Worm (Caenorhabditis elegans) whole organism, young adult: ENCODE data around the gene lonp-2.

ENCODE experiments used
- B0336.3 ChIP-seq: fragments of 200-800 bp; sonication (Bioruptor generic); IDR thresholded peaks from 2 replicates; pipeline ENCODE4 v1.3.6; 2022; ENCODE audit warnings: missing genetic modification characterization, missing compliant biosample characterization
- F10E7.11 ChIP-seq: sonication (generic microtip); optimal IDR thresholded peaks from 2 replicates; lab custom pipeline; 2017; ENCODE audit warnings: mild to moderate bottlenecking, missing genetic modification characterization, moderate library complexity, missing compliant biosample characterization
- F39B2.1 ChIP-seq: fragments of 200-800 bp; sonication (Bioruptor generic); IDR thresholded peaks from 2 replicates; pipeline ENCODE4 v1.3.6; 2022; ENCODE audit warnings: missing genetic modification reagents, missing genetic modification characterization, missing compliant biosample characterization
- T07F8.4 ChIP-seq: sonication (generic microtip); optimal IDR thresholded peaks from 2 replicates; lab custom pipeline; 2016; ENCODE audit warnings: mild to moderate bottlenecking, missing genetic modification characterization, moderate library complexity, missing compliant biosample characterization
- aptf-3 ChIP-seq: fragments of 200-800 bp; sonication (Bioruptor generic); IDR thresholded peaks from 2 replicates; pipeline ENCODE4 v1.3.6; 2022; ENCODE audit warnings: missing genetic modification characterization, missing compliant biosample characterization
- attf-3 ChIP-seq: fragments of 200-800 bp; sonication (Bioruptor generic); conservative IDR thresholded peaks from 2 replicates; pipeline ENCODE4 v1.3.6; 2022; ENCODE audit warnings: missing genetic modification reagents, missing genetic modification characterization, missing compliant biosample characterization
- attf-5 ChIP-seq: fragments of 200-800 bp; sonication (Bioruptor generic); optimal IDR thresholded peaks from 2 replicates; lab custom pipeline; 2018; ENCODE audit warnings: mild to moderate bottlenecking, missing genetic modification characterization, missing compliant biosample characterization
- ceh-100 ChIP-seq: fragments of 200-800 bp; sonication (Bioruptor generic); IDR thresholded peaks from 2 replicates; pipeline ENCODE4 v1.3.6; 2022; ENCODE audit warnings: missing genetic modification reagents, missing genetic modification characterization, missing compliant biosample characterization
- chd-7 ChIP-seq: sonication (generic microtip); optimal IDR thresholded peaks from 2 replicates; lab custom pipeline; 2016; ENCODE audit warnings: mild to moderate bottlenecking, missing genetic modification characterization, moderate library complexity, missing compliant biosample characterization
- die-1 ChIP-seq: sonication (generic microtip); optimal IDR thresholded peaks from 2 replicates; lab custom pipeline; 2016; ENCODE audit warnings: missing genotype, mild to moderate bottlenecking, missing genetic modification characterization, missing compliant biosample characterization
- dpl-1 ChIP-seq: fragments of 150-350 bp; optimal IDR thresholded peaks from 2 replicates; lab custom pipeline; 2014; ENCODE audit warnings: missing biosample characterization, missing genetic modification reagents, missing genetic modification characterization
- efl-1 ChIP-seq: fragments of 150-350 bp; optimal IDR thresholded peaks from 2 replicates; lab custom pipeline; 2014; ENCODE audit warnings: missing biosample characterization, missing genetic modification reagents, missing genetic modification characterization
- ets-4 ChIP-seq: fragments of 200-800 bp; sonication (Bioruptor generic); optimal IDR thresholded peaks from 2 replicates; lab custom pipeline; 2018; ENCODE audit warnings: mild to moderate bottlenecking, missing genetic modification characterization, missing compliant biosample characterization
- gei-17 ChIP-seq: fragments of 200-800 bp; sonication (Bioruptor generic); optimal IDR thresholded peaks from 2 replicates; lab custom pipeline; 2018; ENCODE audit warnings: mild to moderate bottlenecking, missing genetic modification characterization, missing compliant biosample characterization
- hlh-12 ChIP-seq: sonication (generic microtip); optimal IDR thresholded peaks from 2 replicates; lab custom pipeline; 2016; ENCODE audit warnings: missing genetic modification characterization, missing compliant biosample characterization
- hmg-1.2 ChIP-seq: fragments of 200-800 bp; sonication (Bioruptor generic); IDR thresholded peaks from 2 replicates; pipeline ENCODE4 v1.3.6; 2022; ENCODE audit warnings: missing genetic modification reagents, missing genetic modification characterization, missing compliant biosample characterization
- hmg-20 ChIP-seq: fragments of 200-800 bp; sonication (Bioruptor generic); IDR thresholded peaks from 2 replicates; pipeline ENCODE4 v1.3.6; 2022; ENCODE audit warnings: missing genetic modification reagents, missing genetic modification characterization, missing compliant biosample characterization
- let-607 ChIP-seq, 2 experiments: fragments of 200-800 bp in 1 of 2; sonication (Bioruptor generic) in 1 of 2; sonication (generic microtip) in 1 of 2; optimal IDR thresholded peaks; 2 replicates each; lab custom pipeline; 2016 to 2018; ENCODE audit warnings: mild to moderate bottlenecking in 2 of 2, missing compliant biosample characterization in 2 of 2, missing genetic modification characterization in 2 of 2, moderate library complexity in 2 of 2, missing genotype in 1 of 2
- lin-35 ChIP-seq, 3 experiments: fragments of 150-350 bp in 2 of 3; sonication (generic microtip) in 1 of 3; optimal IDR thresholded peaks; 2 replicates each; lab custom pipeline; 2014 to 2018; ENCODE audit warnings: missing biosample characterization in 3 of 3, missing genetic modification characterization in 3 of 3, missing genetic modification reagents in 3 of 3
- lin-54 ChIP-seq: fragments of 200-800 bp; sonication (Bioruptor generic); optimal IDR thresholded peaks from 2 replicates; lab custom pipeline; 2018; ENCODE audit warnings: mild to moderate bottlenecking, missing genetic modification characterization, missing compliant biosample characterization
- lir-1 ChIP-seq: fragments of 200-800 bp; sonication (Bioruptor generic); conservative IDR thresholded peaks from 2 replicates; pipeline ENCODE4 v1.3.6; 2022; ENCODE audit warnings: missing genetic modification reagents, missing genetic modification characterization, missing compliant biosample characterization
- lsl-1 ChIP-seq: fragments of 200-800 bp; sonication (Bioruptor generic); optimal IDR thresholded peaks from 2 replicates; lab custom pipeline; 2018; ENCODE audit warnings: mild to moderate bottlenecking, missing genetic modification characterization, moderate library complexity, missing compliant biosample characterization
- mcd-1 ChIP-seq: fragments of 200-800 bp; sonication (Bioruptor generic); IDR thresholded peaks from 2 replicates; pipeline ENCODE4 v1.3.6; 2022; ENCODE audit warnings: missing genetic modification reagents, missing genetic modification characterization, missing compliant biosample characterization
- nfyb-1 ChIP-seq: fragments of 200-800 bp; sonication (Bioruptor generic); IDR thresholded peaks from 2 replicates; pipeline ENCODE4 v1.3.6; 2022; ENCODE audit warnings: missing genetic modification reagents, missing genetic modification characterization, missing compliant biosample characterization
- nhr-90 ChIP-seq: sonication (generic microtip); optimal IDR thresholded peaks from 2 replicates; lab custom pipeline; 2016; ENCODE audit warnings: missing genotype, mild to moderate bottlenecking, missing genetic modification characterization, missing compliant biosample characterization
- snpc-1.3 ChIP-seq: sonication (generic microtip); optimal IDR thresholded peaks from 2 replicates; lab custom pipeline; 2017; ENCODE audit warnings: missing genetic modification characterization, mild to moderate bottlenecking, missing compliant biosample characterization, antibody characterized with exemption, moderate library complexity, missing genotype, missing genetic modification reagents; ENCODE audit not compliant: insufficient read depth
- sptf-2 ChIP-seq: fragments of 200-800 bp; sonication (Bioruptor generic); optimal IDR thresholded peaks from 2 replicates; lab custom pipeline; 2018; ENCODE audit warnings: mild to moderate bottlenecking, missing genetic modification characterization, missing compliant biosample characterization
- unc-130 ChIP-seq: sonication (generic microtip); optimal IDR thresholded peaks from 2 replicates; lab custom pipeline; 2016; ENCODE audit warnings: missing genetic modification reagents, missing genetic modification characterization, missing compliant biosample characterization
- zfh-2 ChIP-seq: fragments of 200-800 bp; sonication (Bioruptor generic); conservative IDR thresholded peaks from 2 replicates; pipeline ENCODE4 v1.3.6; 2022; ENCODE audit warnings: missing genetic modification reagents, missing genetic modification characterization, missing compliant biosample characterization
- ztf-22 ChIP-seq: fragments of 200-800 bp; sonication (Bioruptor generic); optimal IDR thresholded peaks from 2 replicates; lab custom pipeline; 2018; ENCODE audit warnings: mild to moderate bottlenecking, missing genetic modification characterization, moderate library complexity, missing compliant biosample characterization
- ztf-28 ChIP-seq: fragments of 200-800 bp; sonication (Bioruptor generic); IDR thresholded peaks from 2 replicates; pipeline ENCODE4 v1.3.6; 2022; ENCODE audit warnings: missing genetic modification reagents, missing genetic modification characterization, missing compliant biosample characterization

lonp-2 gene

DNA sequence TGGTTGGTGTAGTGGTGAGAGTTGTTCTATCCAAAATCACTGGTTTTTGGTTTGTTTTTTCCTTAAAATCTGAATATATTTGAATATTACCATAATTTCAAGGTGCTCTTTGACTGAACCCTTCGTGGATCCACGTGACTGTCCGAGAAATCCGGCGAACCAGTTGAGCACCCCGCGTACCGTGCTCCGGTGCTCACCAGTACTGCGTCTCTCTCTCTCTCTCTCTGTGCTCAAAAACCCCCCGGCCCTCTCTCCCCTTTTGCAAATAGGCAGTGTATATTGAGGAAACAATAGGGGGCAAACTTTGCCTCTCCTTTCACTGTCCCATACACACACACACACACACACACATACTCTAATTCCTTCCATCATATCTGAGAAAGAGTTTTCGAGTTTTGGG, 42.4 kb downstream of the lonp-2 start:
- TF ChIP-seq snpc-1.3 (tag; lab: Kevin White, UChicago) (no peak), zfh-2 (GFP tag; lab: Robert Waterston, UW) (peak; percentile 76)

ce11 chrIII:12151100-12151499, 43.5 kb downstream of the lonp-2 start:
- no peak for TF ChIP-seq sptf-2 (GFP tag; lab: Kevin White, UChicago)
- TF ChIP-seq hlh-12 (tag; lab: Kevin White, UChicago) = no peak
- TF ChIP-seq ets-4 (GFP tag; lab: Kevin White, UChicago) = no peak
- no peak for TF ChIP-seq ztf-28
- TF ChIP-seq T07F8.4 (tag; lab: Kevin White, UChicago) = no peak
- TF ChIP-seq attf-3 = no peak
- TF ChIP-seq F10E7.11 (tag; lab: Kevin White, UChicago) = no peak
- TF ChIP-seq hmg-20 (GFP tag; lab: Robert Waterston, UW) = no peak
- TF ChIP-seq gei-17 = no peak
- no peak for TF ChIP-seq aptf-3 (GFP tag; lab: Robert Waterston, UW)
- no peak for TF ChIP-seq die-1
- TF ChIP-seq let-607 (tag; optimal IDR thresholded peaks at IDR 0.05; lab: Kevin White, UChicago) = no peak
- no peak for TF ChIP-seq attf-5 (GFP tag; lab: Kevin White, UChicago)
- no peak for TF ChIP-seq B0336.3 (GFP tag; lab: Robert Waterston, UW)
- no peak for TF ChIP-seq lir-1
- no peak for TF ChIP-seq nhr-90 (tag; lab: Kevin White, UChicago)
- TF ChIP-seq unc-130 = no peak
- no peak for TF ChIP-seq zfh-2 (GFP tag; lab: Robert Waterston, UW)

DNA sequence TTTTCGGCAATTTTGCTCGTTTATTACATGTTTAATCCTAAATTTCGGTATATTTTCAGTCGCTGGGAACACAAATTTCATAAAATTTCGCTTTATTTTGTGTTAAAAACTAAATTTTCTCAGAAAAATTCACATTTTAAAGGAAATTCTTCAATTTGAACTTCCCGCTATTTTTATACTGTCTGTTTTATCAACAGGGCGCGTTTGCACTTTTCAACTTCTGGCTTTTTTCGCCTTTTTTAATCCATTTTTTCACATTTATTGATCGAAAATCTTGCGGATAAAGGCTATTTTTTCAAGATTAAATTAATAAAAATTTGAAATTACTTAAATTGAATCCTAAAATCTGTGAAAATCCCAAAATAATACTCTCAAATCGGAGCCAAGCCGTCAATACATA, 44.6 kb downstream of the lonp-2 start:
- TF ChIP-seq ceh-100 (no peak), lin-35 (GFP tag; optimal IDR thresholded peaks at IDR 0.05; lab: Kevin White, UChicago) (peak in 2 of 3 experiments; percentile 11 to 80), dpl-1 (peak; percentile 50), efl-1 (GFP tag; lab: Kevin White, UChicago) (peak; percentile 72), chd-7 (tag; lab: Kevin White, UChicago) (no peak), lsl-1 (GFP tag; lab: Kevin White, UChicago) (peak; percentile 19), ztf-22 (no peak), lin-54 (peak; percentile 86), mcd-1 (GFP tag; lab: Robert Waterston, UW) (peak; percentile 88)

- TF ChIP-seq chd-7 (tag; lab: Kevin White, UChicago) (no peak), hmg-1.2 (GFP tag; lab: Robert Waterston, UW) (0 out of 2 replicates have a peak, but pooled peaks have one; percentile 3)
- TF ChIP-seq, all 124 proteins: peak for 1
Observed at ce11 chrIII:12152599-12152998, 45.0 kb downstream of the lonp-2 start, which contains the start of gene Y75B8A.7. Gene Y75B8A.7 (plus strand): TSS chrIII:12152899.

- 0 out of 2 replicates have a peak, but pooled peaks have one; percentile 16 for TF ChIP-seq nfyb-1 (GFP tag; lab: Robert Waterston, UW)
- no peak for TF ChIP-seq F39B2.1 (GFP tag; lab: Robert Waterston, UW)
- TF ChIP-seq, all 124 proteins: peak for 1
Observed at ce11 chrIII:12153514-12153913, 45.9 kb downstream of the lonp-2 start.
